Worm (Caenorhabditis elegans): ENCODE results near the gene irld-1.

Gene irld-1

DNA sequence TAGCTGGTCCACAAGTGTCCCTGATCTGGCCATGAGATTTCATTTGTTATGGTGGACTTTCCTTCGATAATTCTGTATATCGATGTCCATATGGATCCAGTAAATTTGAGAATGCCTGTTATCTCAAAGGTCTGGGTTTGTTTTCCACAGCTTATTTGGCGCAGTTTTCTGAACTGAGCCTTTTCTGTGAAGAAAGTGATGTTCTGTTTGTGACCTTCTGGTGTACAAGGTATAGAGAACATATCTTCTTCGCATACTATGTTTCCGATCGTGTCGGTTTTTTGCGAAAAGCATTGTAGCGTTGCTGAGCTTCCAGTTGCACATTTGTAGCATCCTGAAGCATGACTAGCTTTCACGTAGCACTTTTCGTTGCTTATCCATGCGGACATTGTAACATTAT is 33.7 kb upstream of the irld-1 start:
- TF ChIP-seq odd-2 (tag; optimal IDR thresholded peaks at IDR 0.05) (no peak), syd-9 (tag; optimal IDR thresholded peaks at IDR 0.05) (no peak), C08G9.2 (tag; optimal IDR thresholded peaks at IDR 0.05) (no peak), pax-1 (tag; optimal IDR thresholded peaks at IDR 0.05) (no peak), elt-4 (tag; optimal IDR thresholded peaks at IDR 0.05) (no peak), sdc-2 (tag; optimal IDR thresholded peaks at IDR 0.05) (no peak), T23F11.4 (GFP tag; optimal IDR thresholded peaks at IDR 0.05) (no peak), dmd-4 (tag; optimal IDR thresholded peaks at IDR 0.05; ENCODE audit: borderline replicate concordance) (no peak), ceh-48 (tag; optimal IDR thresholded peaks at IDR 0.05) (no peak), ceh-45 (GFP tag; IDR thresholded peaks at IDR 0.05) (no peak), zip-5 (tag; optimal IDR thresholded peaks at IDR 0.05) (no peak), gmeb-2 (tag; optimal IDR thresholded peaks at IDR 0.05) (no peak), ceh-31 (tag; optimal IDR thresholded peaks at IDR 0.05) (no peak), fkh-10 (GFP tag; optimal IDR thresholded peaks at IDR 0.05) (no peak), ets-4 (tag; optimal IDR thresholded peaks at IDR 0.05) (no peak), pag-3 (tag; optimal IDR thresholded peaks at IDR 0.05; ENCODE audit: borderline replicate concordance) (no peak), ceh-14 (tag; optimal IDR thresholded peaks at IDR 0.05) (no peak), unc-3 (GFP tag; conservative IDR thresholded peaks at IDR 0.05) (no peak), unc-3 (tag; optimal IDR thresholded peaks at IDR 0.05) (no peak), hlh-30 (tag; optimal IDR thresholded peaks at IDR 0.05; ENCODE audit: insufficient read depth) (no peak), hlh-6 (tag; optimal IDR thresholded peaks at IDR 0.05) (no peak)

ce11 chrV:4303793-4304192 is 32.8 kb upstream of the irld-1 start:
- TF ChIP-seq zip-5 (tag; optimal IDR thresholded peaks at IDR 0.05), result no peak
- no peak for TF ChIP-seq ceh-45 (GFP tag; IDR thresholded peaks at IDR 0.05)
- no peak for TF ChIP-seq K02D7.2 (tag; optimal IDR thresholded peaks at IDR 0.05)
- no peak for TF ChIP-seq ceh-31 (tag; optimal IDR thresholded peaks at IDR 0.05)
- no peak for TF ChIP-seq ttx-3 (tag; optimal IDR thresholded peaks at IDR 0.05)
- TF ChIP-seq sox-2 (GFP tag; IDR thresholded peaks at IDR 0.05), result no peak
- TF ChIP-seq hlh-15 (tag; optimal IDR thresholded peaks at IDR 0.05), result no peak
- no peak for TF ChIP-seq npax-4 (tag; optimal IDR thresholded peaks at IDR 0.05)

DNA sequence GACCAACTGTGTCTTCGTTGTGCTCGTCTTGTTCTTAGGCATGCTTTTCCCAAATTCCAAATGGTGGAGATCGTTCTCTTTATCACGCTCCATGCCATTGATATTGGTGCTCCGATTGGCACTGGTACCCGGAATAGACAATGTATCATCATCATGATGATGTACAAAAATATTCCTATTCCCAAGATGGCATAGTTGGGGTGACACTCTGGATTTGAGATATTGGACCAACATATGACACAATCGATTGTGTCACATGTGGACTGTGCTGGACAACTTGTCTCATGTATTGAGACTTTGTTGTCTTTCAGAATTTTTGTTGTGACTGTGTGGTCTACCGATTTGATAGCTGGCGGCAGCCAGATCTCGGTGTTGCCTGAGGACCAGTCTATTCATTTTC is 32.3 kb upstream of the irld-1 start:
- no peak for TF ChIP-seq unc-55 (GFP tag; optimal IDR thresholded peaks at IDR 0.05)

ce11 chrV:4315057-4315456 is 21.5 kb upstream of the irld-1 start, which contains the start of gene srh-192:
TSS of gene srh-192 (minus strand) at chrV:4315157.
- TF ChIP-seq che-1 (tag; optimal IDR thresholded peaks at IDR 0.05), result no peak
- no peak for TF ChIP-seq ceh-9 (tag; optimal IDR thresholded peaks at IDR 0.05)
- TF ChIP-seq dmd-4 (tag; optimal IDR thresholded peaks at IDR 0.05; ENCODE audit: borderline replicate concordance), result no peak
- TF ChIP-seq lim-6 (tag; optimal IDR thresholded peaks at IDR 0.05), result no peak
- TF ChIP-seq T23F11.4 (GFP tag; optimal IDR thresholded peaks at IDR 0.05), result no peak
- no peak for TF ChIP-seq ref-2 (tag; optimal IDR thresholded peaks at IDR 0.05)

DNA sequence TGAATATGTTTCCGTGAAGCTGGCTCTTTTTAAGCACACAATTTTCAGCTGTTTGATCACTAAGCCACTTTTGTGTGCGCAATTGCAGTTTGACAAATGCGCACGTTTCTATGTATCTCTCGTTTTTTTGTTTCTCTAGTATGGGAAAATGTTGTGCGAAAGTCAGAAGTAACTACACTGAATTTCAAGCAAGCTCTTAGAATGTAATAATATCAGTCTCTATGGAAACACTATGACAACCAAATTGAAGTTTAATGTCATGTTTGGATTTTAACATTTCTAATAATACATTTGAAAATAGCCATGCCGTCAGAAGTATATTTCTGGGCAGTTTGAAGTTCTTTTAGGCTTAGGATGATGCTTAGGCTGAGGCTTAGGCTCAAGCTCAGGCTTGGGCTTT is 16.7 kb upstream of the irld-1 start, which contains the start of gene ZC132.9:
Gene ZC132.9 (minus strand): TSS at position 101 of the 400 bp plus-strand sequence.
- no peak for TF ChIP-seq ceh-31 (tag; optimal IDR thresholded peaks at IDR 0.05)
- no peak for TF ChIP-seq K09A11.1 (tag; optimal IDR thresholded peaks at IDR 0.05; ENCODE audit: insufficient read depth)
- no peak for TF ChIP-seq odd-2 (tag; optimal IDR thresholded peaks at IDR 0.05)
- TF ChIP-seq hlh-30 (tag; optimal IDR thresholded peaks at IDR 0.05; ENCODE audit: insufficient read depth), result no peak
- TF ChIP-seq mec-3 (tag; optimal IDR thresholded peaks at IDR 0.05; ENCODE audit: borderline replicate concordance), result no peak
- TF ChIP-seq rnt-1 (tag; optimal IDR thresholded peaks at IDR 0.05), result no peak
- TF ChIP-seq ceh-6 (GFP tag; optimal IDR thresholded peaks at IDR 0.05), result no peak
- TF ChIP-seq unc-42 (tag; optimal IDR thresholded peaks at IDR 0.05), result no peak
- TF ChIP-seq hlh-8 (tag; optimal IDR thresholded peaks at IDR 0.05), result no peak
- TF ChIP-seq ceh-30 (tag; optimal IDR thresholded peaks at IDR 0.05), result no peak
- TF ChIP-seq lim-6 (tag; optimal IDR thresholded peaks at IDR 0.05), result no peak
